Fruit fly (Drosophila melanogaster): ENCODE data around the gene moon.
"Not testable (repeated sequence)": the region's sequence is repeated elsewhere in the genome, so short reads cannot be mapped to it uniquely, and the experiment has no call there.

The moon gene

dm6 chrX:12090195-12090784 lies 17.7 kb upstream of the moon start:
- no peak for TF ChIP-seq dmrt93B (GFP tag; optimal IDR thresholded peaks at IDR 0.05)
- TF ChIP-seq pan (optimal IDR thresholded peaks at IDR 0.05) = no peak
- no peak for TF ChIP-seq N (GFP tag; optimal IDR thresholded peaks at IDR 0.05)
- no peak for TF ChIP-seq OdsH (GFP tag; optimal IDR thresholded peaks at IDR 0.05)
- no peak for TF ChIP-seq woc (GFP tag; optimal IDR thresholded peaks at IDR 0.05)
- TF ChIP-seq jim (GFP tag; optimal IDR thresholded peaks at IDR 0.05) = no peak
- no peak for TF ChIP-seq CG32264 (GFP tag; optimal IDR thresholded peaks at IDR 0.05)
- TF ChIP-seq Dfd (GFP tag; optimal IDR thresholded peaks at IDR 0.05) = no peak
- TF ChIP-seq fru (GFP tag; optimal IDR thresholded peaks at IDR 0.05) = no peak
- TF ChIP-seq Sp1 (GFP tag; optimal IDR thresholded peaks at IDR 0.05) = no peak
- no peak for TF ChIP-seq foxo (GFP tag; optimal IDR thresholded peaks at IDR 0.05)
- TF ChIP-seq lola (GFP tag; optimal IDR thresholded peaks at IDR 0.05) = no peak
- no peak for TF ChIP-seq Vsx2 (GFP tag; optimal IDR thresholded peaks at IDR 0.05; ENCODE audit: partially characterized antibody)
- TF ChIP-seq Dif (GFP tag; optimal IDR thresholded peaks at IDR 0.05; ENCODE audit: partially characterized antibody) = no peak
- TF ChIP-seq rgr (GFP tag; optimal IDR thresholded peaks at IDR 0.05) = no peak

- TF ChIP-seq brk, CG9705, br (GFP tag; optimal IDR thresholded peaks at IDR 0.05): not testable (repeated sequence)
Measured at dm6 chrX:12086925-12087324, 14.3 kb upstream of the moon start, which contains the start of gene CG15734. Gene CG15734 (minus strand): TSS chrX:12087025.

dm6 chrX:12085694-12086093 lies 13.1 kb upstream of the moon start:
- TF ChIP-seq Abd-B (GFP tag; optimal IDR thresholded peaks at IDR 0.05) = no peak
- no peak for TF ChIP-seq foxo (GFP tag; optimal IDR thresholded peaks at IDR 0.05)
- no peak for TF ChIP-seq Jra (GFP tag; optimal IDR thresholded peaks at IDR 0.05)
- TF ChIP-seq Vsx2 (GFP tag; optimal IDR thresholded peaks at IDR 0.05; ENCODE audit: partially characterized antibody) = no peak
- TF ChIP-seq woc (GFP tag; optimal IDR thresholded peaks at IDR 0.05) = no peak
- TF ChIP-seq dmrt93B (GFP tag; optimal IDR thresholded peaks at IDR 0.05) = no peak
- no peak for TF ChIP-seq Dif (GFP tag; optimal IDR thresholded peaks at IDR 0.05; ENCODE audit: partially characterized antibody)
- no peak for TF ChIP-seq lola (GFP tag; optimal IDR thresholded peaks at IDR 0.05)
- TF ChIP-seq usp (GFP tag; optimal IDR thresholded peaks at IDR 0.05) = no peak
- TF ChIP-seq HLH106 (tag; optimal IDR thresholded peaks at IDR 0.05) = no peak
- TF ChIP-seq br (GFP tag; optimal IDR thresholded peaks at IDR 0.05) = no peak
- TF ChIP-seq GATAd (GFP tag; optimal IDR thresholded peaks at IDR 0.05) = no peak
- TF ChIP-seq pan (optimal IDR thresholded peaks at IDR 0.05) = no peak
- TF ChIP-seq psq (GFP tag; optimal IDR thresholded peaks at IDR 0.05) = no peak

dm6 chrX:12084406-12084805 lies 11.8 kb upstream of the moon start:
- TF ChIP-seq h (GFP tag; optimal IDR thresholded peaks at IDR 0.05) = peak; percentile 5
- peak; percentile 7 for TF ChIP-seq fru (GFP tag; optimal IDR thresholded peaks at IDR 0.05)
- TF ChIP-seq HLH106 (tag; optimal IDR thresholded peaks at IDR 0.05) = peak; percentile 2
- TF ChIP-seq foxo (GFP tag; optimal IDR thresholded peaks at IDR 0.05) = peak in 1 of 2 experiments; percentile 1
- TF ChIP-seq pan (optimal IDR thresholded peaks at IDR 0.05) = no peak

dm6 chrX:12082244-12082643 lies 9.6 kb upstream of the moon start:
- peak; percentile 20 for TF ChIP-seq HLH106 (tag; optimal IDR thresholded peaks at IDR 0.05)
- peak in 1 of 2 experiments; percentile 9 for TF ChIP-seq foxo (GFP tag; optimal IDR thresholded peaks at IDR 0.05)
- no peak for TF ChIP-seq dmrt93B (GFP tag; optimal IDR thresholded peaks at IDR 0.05)
- TF ChIP-seq Sp1 (GFP tag; optimal IDR thresholded peaks at IDR 0.05) = peak; percentile 13

- TF ChIP-seq HLH106 (tag; optimal IDR thresholded peaks at IDR 0.05) = peak; percentile 0
- TF ChIP-seq rgr (GFP tag; optimal IDR thresholded peaks at IDR 0.05) = no peak
- TF ChIP-seq CrebA (GFP tag; optimal IDR thresholded peaks at IDR 0.05; ENCODE audit: borderline replicate concordance) = no peak
- TF ChIP-seq sv (GFP tag; optimal IDR thresholded peaks at IDR 0.05) = no peak
- TF ChIP-seq ey (GFP tag; optimal IDR thresholded peaks at IDR 0.05) = no peak
Measured at dm6 chrX:12076243-12076642, 3.6 kb upstream of the moon start.
